Worm (Caenorhabditis elegans): ENCODE measurements around the gene srd-68.

DNA sequence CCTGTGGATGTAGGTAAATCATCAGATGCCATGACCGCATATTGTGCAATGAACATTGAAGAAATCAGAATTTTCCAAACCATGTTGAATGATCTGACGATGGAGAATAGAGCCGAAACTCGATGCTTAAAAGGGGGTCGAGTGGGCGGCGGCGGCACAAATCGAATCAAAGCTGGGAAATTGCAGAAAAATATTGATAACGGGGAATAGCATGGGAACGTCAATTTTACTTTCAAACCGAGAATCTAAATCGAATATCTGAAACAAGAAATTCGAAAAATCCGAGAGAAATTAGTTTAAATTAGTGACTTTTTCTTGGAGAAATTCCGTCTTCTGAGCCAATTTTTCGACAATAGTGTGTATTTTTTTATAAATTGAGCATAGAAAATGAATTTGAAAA lies 13.5 kb upstream of the srd-68 start, which contains the start of gene F09C6.10:
- no peak for TF ChIP-seq ama-1 (optimal IDR thresholded peaks at IDR 0.05)
- TF ChIP-seq flt-1 (GFP tag; IDR thresholded peaks at IDR 0.05) = no peak
- TF ChIP-seq B0310.2 (tag; optimal IDR thresholded peaks at IDR 0.05) = no peak
- TF ChIP-seq aly-1 (tag; optimal IDR thresholded peaks at IDR 0.05) = no peak
- TF ChIP-seq ets-7 (tag; optimal IDR thresholded peaks at IDR 0.05) = no peak
- no peak for TF ChIP-seq F13C5.2 (tag; optimal IDR thresholded peaks at IDR 0.05)
- TF ChIP-seq hnd-1 (tag; optimal IDR thresholded peaks at IDR 0.05) = no peak
- no peak for TF ChIP-seq tra-4 (tag; optimal IDR thresholded peaks at IDR 0.05)
- no peak for TF ChIP-seq ceh-13 (GFP tag; optimal IDR thresholded peaks at IDR 0.05)
- TF ChIP-seq hmbx-1 (tag; optimal IDR thresholded peaks at IDR 0.05) = no peak
- no peak for TF ChIP-seq tbx-11 (GFP tag; IDR thresholded peaks at IDR 0.05)
- no peak for TF ChIP-seq ceh-36 (tag; optimal IDR thresholded peaks at IDR 0.05)
- no peak for TF ChIP-seq pes-1 (GFP tag; IDR thresholded peaks at IDR 0.05)
